Worm (Caenorhabditis elegans): Measurements from ENCODE around the gene str-45.

DNA sequence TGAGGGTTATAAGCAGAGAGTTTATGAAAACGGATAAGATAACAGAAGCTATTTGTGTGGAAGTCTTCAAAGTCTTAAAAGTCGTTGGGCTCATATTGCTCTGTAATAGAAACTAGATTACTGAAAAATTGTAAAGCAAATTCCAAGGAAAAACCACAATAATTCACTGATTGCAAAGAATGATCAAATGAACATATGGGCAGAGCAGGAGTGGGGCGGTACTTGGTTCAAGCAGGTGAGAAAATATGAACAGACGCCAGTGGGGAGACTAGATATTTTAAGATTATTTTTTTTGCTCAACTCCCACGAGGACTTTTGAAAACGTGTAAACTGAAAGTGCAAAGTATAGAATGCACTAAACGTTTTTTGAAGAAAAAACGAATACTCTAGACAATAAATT, 26.4 kb upstream of the str-45 start, which contains the start of gene str-171:
- TF ChIP-seq pha-4 (tag; optimal IDR thresholded peaks at IDR 0.05): no peak
- TF ChIP-seq akir-1 (GFP tag; optimal IDR thresholded peaks at IDR 0.05): no peak
- no peak for TF ChIP-seq nhr-90 (tag; optimal IDR thresholded peaks at IDR 0.05)
- TF ChIP-seq unc-62 (GFP tag; optimal IDR thresholded peaks at IDR 0.05): no peak
- TF ChIP-seq let-526 (GFP tag; IDR thresholded peaks at IDR 0.05): no peak
- no peak for TF ChIP-seq ceh-100 (GFP tag; IDR thresholded peaks at IDR 0.05)
- no peak for TF ChIP-seq ama-1 (optimal IDR thresholded peaks at IDR 0.05)
- no peak for TF ChIP-seq ama-1 (GFP tag; optimal IDR thresholded peaks at IDR 0.05)
- TF ChIP-seq egl-44 (GFP tag; IDR thresholded peaks at IDR 0.05): no peak

Measured in whole organism, young adult.